Fruit fly (Drosophila melanogaster): Measurements from ENCODE around the gene CG7168.

CG7168 gene

DNA sequence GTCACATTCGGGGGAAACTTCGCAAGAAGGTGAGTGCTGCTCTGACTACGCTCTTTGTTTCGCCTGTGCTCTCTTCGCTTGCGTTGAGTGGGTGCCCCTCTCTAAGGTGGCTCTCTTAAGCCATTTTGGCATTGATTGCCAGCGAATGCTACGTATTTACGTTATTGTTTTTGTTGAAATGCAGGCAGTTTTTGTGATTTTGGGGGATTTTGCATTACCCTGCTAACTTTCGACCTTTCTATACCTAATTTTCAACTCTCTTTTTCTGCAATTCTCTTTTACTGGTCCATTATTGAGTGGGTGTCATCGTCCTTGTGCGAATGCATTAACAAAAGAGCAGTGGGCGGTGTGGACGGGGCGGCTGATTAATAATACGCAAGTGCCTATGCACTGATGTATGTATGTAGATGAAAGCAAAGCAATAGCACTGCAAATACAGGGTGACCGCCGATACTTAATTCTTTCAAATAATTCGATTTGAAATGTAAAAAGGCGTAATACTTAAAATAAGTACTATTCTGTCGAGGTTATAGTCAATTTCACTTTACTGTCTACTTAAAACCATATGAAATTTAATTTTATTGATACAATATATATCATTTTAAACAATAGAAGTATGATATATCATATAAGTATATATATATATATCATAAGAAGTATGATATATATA lies 49.4 kb upstream of the CG7168 start (continued):
- TF ChIP-seq CG34422 (GFP tag; IDR thresholded peaks at IDR 0.05): no peak
- no peak for TF ChIP-seq pb (GFP tag; optimal IDR thresholded peaks at IDR 0.05)
- peak; percentile 34 for TF ChIP-seq kah (GFP tag; optimal IDR thresholded peaks at IDR 0.05)
- TF ChIP-seq ci (GFP tag; IDR thresholded peaks at IDR 0.05): 0 out of 3 replicates have a peak, but pooled peaks have one; percentile 32
- TF ChIP-seq chinmo (GFP tag; IDR thresholded peaks at IDR 0.05; ENCODE audit: partially characterized antibody): peak; percentile 82; the same call in 2 of the 4 replicates
- peak; percentile 23 for TF ChIP-seq CG17385 (GFP tag; optimal IDR thresholded peaks at IDR 0.05)
- peak; percentile 13; the same call in 1 of the 2 replicates for TF ChIP-seq Drgx (GFP tag; IDR thresholded peaks at IDR 0.05)
- no peak for TF ChIP-seq CG18476 (GFP tag; optimal IDR thresholded peaks at IDR 0.05)
- TF ChIP-seq crol (GFP tag; IDR thresholded peaks at IDR 0.05): no peak
- peak; percentile 44 for TF ChIP-seq HLHmδ (GFP tag; optimal IDR thresholded peaks at IDR 0.05)
- TF ChIP-seq pros (GFP tag; optimal IDR thresholded peaks at IDR 0.05): peak; percentile 76
- no peak for TF ChIP-seq gfzf (GFP tag; optimal IDR thresholded peaks at IDR 0.05)

DNA sequence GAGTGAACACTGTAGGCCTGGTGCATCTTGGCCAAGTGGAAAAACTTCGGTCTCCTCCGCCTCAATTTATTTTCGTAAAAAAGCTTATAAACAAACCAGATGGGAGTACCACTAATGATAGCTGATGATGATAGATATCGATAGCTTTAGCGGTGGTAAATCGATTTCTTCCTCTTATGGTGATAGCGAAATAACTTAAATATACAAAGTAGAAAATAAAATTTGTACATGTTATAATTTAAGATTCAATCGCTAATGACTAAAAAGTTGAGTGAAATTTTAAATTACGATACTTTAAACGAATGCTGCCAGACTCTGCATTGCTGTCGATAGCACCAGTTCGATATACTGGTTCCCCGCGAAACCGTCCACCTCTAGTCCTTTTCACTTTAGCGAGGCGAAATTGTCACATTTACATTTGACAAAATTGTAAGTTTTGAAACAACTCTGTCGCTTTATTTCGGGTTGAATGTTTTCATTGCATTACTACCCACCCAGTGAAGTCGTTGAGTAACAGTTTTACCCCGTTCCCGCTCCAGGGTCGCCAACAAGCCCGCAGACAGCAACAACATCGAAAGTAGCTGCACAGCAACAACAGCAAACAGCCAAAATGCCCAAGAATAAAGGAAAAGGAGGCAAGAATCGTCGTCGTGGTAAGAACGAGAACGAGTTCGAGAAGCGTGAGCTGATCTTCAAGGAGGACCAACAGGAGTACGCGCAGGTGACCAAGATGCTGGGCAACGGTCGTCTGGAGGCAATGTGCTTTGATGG lies 48.6 kb upstream of the CG7168 start, which contains the start of the genes Vps39 and eIF1A:
Gene Vps39, minus strand, starts transcription at position 119 of the 771 bp plus-strand sequence.
Gene eIF1A, plus strand, starts transcription at position 338 of the 771 bp plus-strand sequence.
- no peak for TF ChIP-seq mirr (GFP tag; optimal IDR thresholded peaks at IDR 0.05)
- no peak for TF ChIP-seq cad (GFP tag; optimal IDR thresholded peaks at IDR 0.05)
- TF ChIP-seq ab (GFP tag; optimal IDR thresholded peaks at IDR 0.05): no peak
- no peak for TF ChIP-seq h (optimal IDR thresholded peaks at IDR 0.05)
- peak; percentile 46 for TF ChIP-seq CG9817 (tag; optimal IDR thresholded peaks at IDR 0.05)
- peak; percentile 15 for TF ChIP-seq CG10543 (GFP tag; optimal IDR thresholded peaks at IDR 0.05)
- TF ChIP-seq Gug (GFP tag; IDR thresholded peaks at IDR 0.05): no peak; the same call in 3 of the 4 replicates
- no peak for TF ChIP-seq CG6683 (GFP tag; optimal IDR thresholded peaks at IDR 0.05)
- no peak for TF ChIP-seq dimm (GFP tag; IDR thresholded peaks at IDR 0.05)
- TF ChIP-seq CG10979 (tag; optimal IDR thresholded peaks at IDR 0.05): peak; percentile 30
- TF ChIP-seq Asciz (GFP tag; optimal IDR thresholded peaks at IDR 0.05): no peak
- no peak for TF ChIP-seq ATbp (GFP tag; optimal IDR thresholded peaks at IDR 0.05)
- TF ChIP-seq CG4730 (GFP tag; IDR thresholded peaks at IDR 0.05): no peak
- TF ChIP-seq CG12659 (GFP tag; optimal IDR thresholded peaks at IDR 0.05): peak; percentile 73
- TF ChIP-seq Rx (GFP tag; IDR thresholded peaks at IDR 0.05): no peak
- TF ChIP-seq CG18011 (GFP tag; optimal IDR thresholded peaks at IDR 0.05): no peak
- TF ChIP-seq cg (GFP tag; optimal IDR thresholded peaks at IDR 0.05): no peak
- TF ChIP-seq sens (GFP tag): peak; percentile 94
- TF ChIP-seq CG18619 (GFP tag; optimal IDR thresholded peaks at IDR 0.05): no peak
- peak; percentile 3 for TF ChIP-seq tx (GFP tag; optimal IDR thresholded peaks at IDR 0.05)
- TF ChIP-seq maf-S (GFP tag; optimal IDR thresholded peaks at IDR 0.05): peak; percentile 44
- TF ChIP-seq CG1024 (GFP tag; IDR thresholded peaks at IDR 0.05): no peak
- TF ChIP-seq CG17385 (GFP tag; optimal IDR thresholded peaks at IDR 0.05): no peak
- TF ChIP-seq Ets97D (GFP tag; optimal IDR thresholded peaks at IDR 0.05): peak; percentile 70
- 0 out of 2 replicates have a peak, but pooled peaks have one; percentile 35 for TF ChIP-seq CG32532 (GFP tag; IDR thresholded peaks at IDR 0.05)
- no peak for TF ChIP-seq Hsf (GFP tag; optimal IDR thresholded peaks at IDR 0.05)
- TF ChIP-seq Nf-YB (GFP tag; optimal IDR thresholded peaks at IDR 0.05): no peak
- no peak for TF ChIP-seq CG1233 (GFP tag; optimal IDR thresholded peaks at IDR 0.05)
- TF ChIP-seq CG7357 (GFP tag; IDR thresholded peaks at IDR 0.05): no peak
- TF ChIP-seq pan (optimal IDR thresholded peaks at IDR 0.05): no peak
- TF ChIP-seq pan (GFP tag; optimal IDR thresholded peaks at IDR 0.05 in 1 of 2, IDR thresholded peaks at IDR 0.05 in 1 of 2): no peak
- peak; percentile 69 for TF ChIP-seq Opbp (GFP tag; IDR thresholded peaks at IDR 0.05; ENCODE audit: partially characterized antibody)
- peak in 1 of 3 experiments; percentile 24 for TF ChIP-seq lola (GFP tag; optimal IDR thresholded peaks at IDR 0.05)
- TF ChIP-seq CG14710 (tag; optimal IDR thresholded peaks at IDR 0.05): peak; percentile 67
- TF ChIP-seq Hmx (GFP tag; optimal IDR thresholded peaks at IDR 0.05): no peak
- TF ChIP-seq CG14050 (GFP tag; IDR thresholded peaks at IDR 0.05): no peak
- no peak for TF ChIP-seq klu (GFP tag; IDR thresholded peaks at IDR 0.05)

Data from whole organism, embryonic.